Worm (Caenorhabditis elegans) whole organism, midembryonic: ENCODE measurements around the gene K09F5.4.

Source experiments
- T22C8.4 ChIP-seq: fragments of 200-800 bp; sonication (Bioruptor generic); IDR thresholded peaks from 2 replicates; pipeline ENCODE4 v1.3.6; 2022; ENCODE audit warnings: missing genetic modification characterization, missing compliant biosample characterization
- flt-1 ChIP-seq: fragments of 200-800 bp; sonication (Bioruptor generic); IDR thresholded peaks from 2 replicates; pipeline ENCODE4 v1.3.6; 2022; ENCODE audit warnings: missing genetic modification characterization, missing compliant biosample characterization
- klf-2 ChIP-seq: fragments of 200-800 bp; sonication (Bioruptor generic); conservative IDR thresholded peaks from 2 replicates; pipeline ENCODE4 v1.3.6; 2022; ENCODE audit warnings: missing genetic modification reagents, missing genetic modification characterization, missing compliant biosample characterization
- ref-1 ChIP-seq: fragments of 200-800 bp; sonication (Bioruptor generic); conservative IDR thresholded peaks from 2 replicates; pipeline ENCODE4 v1.3.6; 2022; ENCODE audit warnings: missing genetic modification reagents, missing genetic modification characterization, missing compliant biosample characterization
- tab-1 ChIP-seq: fragments of 200-800 bp; sonication (Bioruptor generic); IDR thresholded peaks from 2 replicates; pipeline ENCODE4 v1.3.6; 2022; ENCODE audit warnings: missing genetic modification characterization, missing compliant biosample characterization
- ztf-23 ChIP-seq: fragments of 200-800 bp; sonication (Bioruptor generic); IDR thresholded peaks from 2 replicates; pipeline ENCODE4 v1.3.6; 2022; ENCODE audit warnings: missing genetic modification reagents, missing genetic modification characterization, missing compliant biosample characterization
- ztf-29 ChIP-seq: fragments of 200-800 bp; sonication (Bioruptor generic); IDR thresholded peaks from 2 replicates; pipeline ENCODE4 v1.3.6; 2022; ENCODE audit warnings: missing genetic modification reagents, missing genetic modification characterization, missing compliant biosample characterization

- TF ChIP-seq flt-1 (GFP tag; lab: Robert Waterston, UW) (no peak), ztf-23 (GFP tag; lab: Robert Waterston, UW) (no peak), ztf-29 (GFP tag; lab: Robert Waterston, UW) (no peak), klf-2 (GFP tag; lab: Robert Waterston, UW) (no peak), T22C8.4 (GFP tag; lab: Robert Waterston, UW) (no peak), tab-1 (no peak), ref-1 (GFP tag; lab: Robert Waterston, UW) (no peak)
These were observed 8.4 kb upstream of the K09F5.4 start, which contains the start of gene K09F5.6 for ce11 chrX:7718972-7719371.
